Worm (Caenorhabditis elegans): ENCODE measurements around the gene nspd-4.

The nspd-4 gene

ce11 chrII:4867476-4867875 lies 25.1 kb downstream of the nspd-4 start, which contains the start of gene col-17:
col-17 (minus strand) TSS chrII:4867576.
- TF ChIP-seq efl-1 (optimal IDR thresholded peaks at IDR 0.05) (no peak), efl-1 (GFP tag; optimal IDR thresholded peaks at IDR 0.05 in 1 of 2) (peak in 1 of 2 experiments; percentile 21), lin-13 (GFP tag; optimal IDR thresholded peaks at IDR 0.05) (no peak)

ce11 chrII:4869793-4870343 lies 27.5 kb downstream of the nspd-4 start:
- TF ChIP-seq efl-3 (GFP tag; optimal IDR thresholded peaks at IDR 0.05) (no peak), ceh-8 (GFP tag; optimal IDR thresholded peaks at IDR 0.05) (peak; percentile 15)

- TF ChIP-seq efl-1 (optimal IDR thresholded peaks at IDR 0.05) (no peak), efl-1 (GFP tag; optimal IDR thresholded peaks at IDR 0.05 in 1 of 2) (peak in 1 of 2 experiments; percentile 65), nhr-85 (tag) (no peak)
These were observed 28.3 kb downstream of the nspd-4 start, which contains the start of gene col-20 for ce11 chrII:4870691-4871090. col-20 (minus strand) TSS chrII:4870791.

ce11 chrII:4871834-4872233 lies 29.4 kb downstream of the nspd-4 start:
- peak; percentile 67 for TF ChIP-seq blmp-1 (tag; optimal IDR thresholded peaks at IDR 0.05)
- TF ChIP-seq fkh-4 (tag; optimal IDR thresholded peaks at IDR 0.05; ENCODE audit: borderline replicate concordance) = no peak

- no peak for TF ChIP-seq mef-2 (tag; optimal IDR thresholded peaks at IDR 0.05)
- no peak for TF ChIP-seq zag-1 (tag; optimal IDR thresholded peaks at IDR 0.05)
- TF ChIP-seq skn-1 (tag; optimal IDR thresholded peaks at IDR 0.05) = no peak
- no peak for TF ChIP-seq lsy-2 (tag; optimal IDR thresholded peaks at IDR 0.05)
- no peak for TF ChIP-seq F16B12.6 (tag; optimal IDR thresholded peaks at IDR 0.05)
- no peak for TF ChIP-seq lin-13 (GFP tag; optimal IDR thresholded peaks at IDR 0.05)
- TF ChIP-seq pqm-1 (tag; optimal IDR thresholded peaks at IDR 0.05) = no peak
- TF ChIP-seq unc-30 (tag; optimal IDR thresholded peaks at IDR 0.05) = no peak
- TF ChIP-seq nhr-76 (tag; optimal IDR thresholded peaks at IDR 0.05) = no peak
- TF ChIP-seq mab-9 (GFP tag; IDR thresholded peaks at IDR 0.05) = no peak
These were observed 30.6 kb downstream of the nspd-4 start, which contains the start of gene col-73 for ce11 chrII:4873029-4873428. col-73 (minus strand) TSS chrII:4873129.

- TF ChIP-seq elt-3 (tag; optimal IDR thresholded peaks at IDR 0.05) (peak in 1 of 6 experiments; percentile 5), lin-39 (tag; optimal IDR thresholded peaks at IDR 0.05) (no peak), ceh-82 (tag; optimal IDR thresholded peaks at IDR 0.05) (no peak), tbx-2 (tag; optimal IDR thresholded peaks at IDR 0.05) (no peak), snu-23 (GFP tag; optimal IDR thresholded peaks at IDR 0.05) (no peak), snpc-4 (tag; optimal IDR thresholded peaks at IDR 0.05) (no peak), mef-2 (tag; optimal IDR thresholded peaks at IDR 0.05) (no peak), lin-15B (tag; optimal IDR thresholded peaks at IDR 0.05) (no peak), lin-13 (GFP tag; optimal IDR thresholded peaks at IDR 0.05) (no peak), blmp-1 (tag; optimal IDR thresholded peaks at IDR 0.05) (peak; percentile 77), swsn-7 (tag; optimal IDR thresholded peaks at IDR 0.05) (no peak), nhr-90 (tag; optimal IDR thresholded peaks at IDR 0.05; ENCODE audit: poor library complexity) (no peak)
These were observed 32.0 kb downstream of the nspd-4 start, which contains the start of gene F11G11.15 for ce11 chrII:4874335-4874861. F11G11.15 (plus strand) TSS chrII:4874845.

- TF ChIP-seq elt-3 (tag; optimal IDR thresholded peaks at IDR 0.05) (peak in 1 of 6 experiments; percentile 7), nhr-85 (tag) (peak; percentile 55), lin-35 (GFP tag; optimal IDR thresholded peaks at IDR 0.05) (no peak), blmp-1 (tag; optimal IDR thresholded peaks at IDR 0.05) (peak; percentile 90), nhr-20 (tag; optimal IDR thresholded peaks at IDR 0.05) (no peak), C16A3.4 (tag; optimal IDR thresholded peaks at IDR 0.05) (no peak), nhr-76 (tag; optimal IDR thresholded peaks at IDR 0.05) (no peak), unc-130 (tag; optimal IDR thresholded peaks at IDR 0.05) (no peak)
These were observed 33.7 kb downstream of the nspd-4 start, which contains the start of gene F11G11.13 for ce11 chrII:4876091-4876490. F11G11.13 (minus strand) TSS chrII:4876179.
